Worm (Caenorhabditis elegans) whole organism, L4/young adult: ENCODE data around the gene F31F7.2.

ENCODE experiments used
- W03F9.2 ChIP-seq: fragments of 150-350 bp; optimal IDR thresholded peaks from 2 replicates; lab custom pipeline; 2014; ENCODE audit warnings: missing biosample characterization, missing genetic modification characterization
- dao-5 ChIP-seq: sonication (generic microtip); optimal IDR thresholded peaks from 2 replicates; lab custom pipeline; 2016; ENCODE audit warnings: missing genotype, missing genetic modification characterization, moderate library complexity, missing compliant biosample characterization
- him-1 ChIP-seq: sonication (generic microtip); optimal IDR thresholded peaks from 2 replicates; lab custom pipeline; 2016; ENCODE audit warnings: missing genotype, missing genetic modification reagents, missing genetic modification characterization, missing compliant biosample characterization

F31F7.2 gene

ce11 chrV:6281175-6281574 is 10.5 kb downstream of the F31F7.2 start, which contains the start of the genes K12B6.4 and spe-49:
K12B6.4 (minus strand) TSS chrV:6281275.
spe-49 (plus strand) TSS chrV:6281359.
- no peak for TF ChIP-seq W03F9.2 (tag; lab: Kevin White, UChicago)
- TF ChIP-seq him-1 (tag; lab: Kevin White, UChicago): no peak
- TF ChIP-seq dao-5 (tag; lab: Kevin White, UChicago): no peak

DNA sequence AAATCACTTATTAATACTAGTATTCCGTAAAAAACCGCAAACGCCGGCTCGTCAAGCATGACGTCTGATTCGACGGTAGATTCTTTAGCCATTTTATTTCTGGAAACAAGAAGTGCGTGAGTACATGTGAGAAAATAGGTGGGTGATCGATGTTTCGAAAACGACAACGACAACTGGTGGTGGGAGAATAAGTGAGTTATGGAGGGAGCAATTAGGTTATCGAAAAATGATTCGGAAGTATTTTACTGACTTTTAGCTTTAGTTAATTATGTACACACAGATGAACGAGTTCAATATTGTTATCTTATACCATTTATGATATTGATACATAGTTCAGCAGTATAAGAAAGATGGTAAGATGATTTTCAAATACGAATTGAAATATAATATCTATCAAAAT is 15.7 kb downstream of the F31F7.2 start, which contains the start of gene srn-1:
TSS of gene srn-1 (minus strand) at position 101 of the 400 bp plus-strand sequence.
- no peak for TF ChIP-seq W03F9.2 (tag; lab: Kevin White, UChicago)
- no peak for TF ChIP-seq dao-5 (tag; lab: Kevin White, UChicago)
- TF ChIP-seq him-1 (tag; lab: Kevin White, UChicago): no peak

DNA sequence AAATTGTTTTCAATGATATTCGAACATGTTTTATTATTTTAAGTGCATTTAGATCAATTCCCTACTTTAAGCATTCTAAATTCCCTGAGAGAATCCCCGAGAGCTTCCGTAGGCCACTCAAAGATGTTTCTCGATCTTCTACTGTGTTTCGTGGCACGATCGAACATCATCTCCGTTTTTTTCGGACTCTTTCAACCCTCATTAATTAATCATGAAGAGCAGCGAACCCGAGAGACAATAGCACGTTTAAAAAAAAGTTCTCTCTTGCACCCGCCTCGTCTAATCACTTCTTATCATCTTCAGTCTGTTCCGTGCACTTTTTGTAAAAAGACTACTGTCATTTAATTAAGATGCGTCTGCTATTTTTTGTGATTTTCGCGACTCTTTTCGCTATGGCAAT is 18.0 kb downstream of the F31F7.2 start, which contains the start of gene K12B6.11:
TSS of gene K12B6.11 (plus strand) at position 301 of the 400 bp plus-strand sequence.
- TF ChIP-seq dao-5 (tag; lab: Kevin White, UChicago) (no peak), him-1 (tag; lab: Kevin White, UChicago) (no peak), W03F9.2 (tag; lab: Kevin White, UChicago) (no peak)

ce11 chrV:6291301-6291700 is 20.6 kb downstream of the F31F7.2 start:
- TF ChIP-seq W03F9.2 (tag; lab: Kevin White, UChicago): no peak

ce11 chrV:6292401-6292800 is 21.7 kb downstream of the F31F7.2 start, which contains the start of gene K12B6.9:
K12B6.9 (minus strand) TSS chrV:6292666.
- TF ChIP-seq him-1 (tag; lab: Kevin White, UChicago) (no peak), dao-5 (tag; lab: Kevin White, UChicago) (no peak), W03F9.2 (tag; lab: Kevin White, UChicago) (no peak)

- TF ChIP-seq him-1 (tag; lab: Kevin White, UChicago) (no peak), W03F9.2 (tag; lab: Kevin White, UChicago) (no peak), dao-5 (tag; lab: Kevin White, UChicago) (no peak)
These were observed 30.4 kb downstream of the F31F7.2 start for ce11 chrV:6301046-6301445.

DNA sequence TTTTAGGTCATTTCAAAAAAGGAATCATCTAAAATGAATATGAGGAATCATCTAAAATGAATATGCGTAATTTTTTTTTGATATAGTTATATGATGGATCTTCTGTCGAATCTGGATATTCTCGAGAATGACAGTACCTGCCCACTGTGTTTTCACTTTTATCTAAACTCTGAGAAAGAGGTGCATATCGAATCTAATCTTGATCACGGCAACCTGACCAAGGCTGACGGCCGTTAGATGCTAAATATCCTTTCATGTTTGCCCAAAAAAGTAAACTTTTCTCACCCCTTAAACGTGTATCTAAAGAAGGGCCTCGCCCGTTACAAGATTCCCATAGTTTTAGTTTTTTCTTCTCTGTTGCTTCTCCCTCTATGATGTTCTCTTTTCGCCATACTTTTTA is 31.8 kb downstream of the F31F7.2 start:
- TF ChIP-seq dao-5 (tag; lab: Kevin White, UChicago) (no peak), W03F9.2 (tag; lab: Kevin White, UChicago) (no peak), him-1 (tag; lab: Kevin White, UChicago) (no peak)

ce11 chrV:6303471-6303870 is 32.8 kb downstream of the F31F7.2 start, which contains the start of gene sago-1:
sago-1 (plus strand) TSS chrV:6303771.
- TF ChIP-seq W03F9.2 (tag; lab: Kevin White, UChicago): no peak
- TF ChIP-seq him-1 (tag; lab: Kevin White, UChicago): no peak
- no peak for TF ChIP-seq dao-5 (tag; lab: Kevin White, UChicago)

- TF ChIP-seq W03F9.2 (tag; lab: Kevin White, UChicago) (no peak), him-1 (tag; lab: Kevin White, UChicago) (no peak), dao-5 (tag; lab: Kevin White, UChicago) (no peak)
These were observed 41.3 kb downstream of the F31F7.2 start for ce11 chrV:6311936-6312335.

ce11 chrV:6316632-6317031 is 46.0 kb downstream of the F31F7.2 start, which contains the start of gene cest-24:
cest-24 (plus strand) TSS chrV:6316932.
- TF ChIP-seq W03F9.2 (tag; lab: Kevin White, UChicago) (no peak), dao-5 (tag; lab: Kevin White, UChicago) (no peak), him-1 (tag; lab: Kevin White, UChicago) (no peak)

DNA sequence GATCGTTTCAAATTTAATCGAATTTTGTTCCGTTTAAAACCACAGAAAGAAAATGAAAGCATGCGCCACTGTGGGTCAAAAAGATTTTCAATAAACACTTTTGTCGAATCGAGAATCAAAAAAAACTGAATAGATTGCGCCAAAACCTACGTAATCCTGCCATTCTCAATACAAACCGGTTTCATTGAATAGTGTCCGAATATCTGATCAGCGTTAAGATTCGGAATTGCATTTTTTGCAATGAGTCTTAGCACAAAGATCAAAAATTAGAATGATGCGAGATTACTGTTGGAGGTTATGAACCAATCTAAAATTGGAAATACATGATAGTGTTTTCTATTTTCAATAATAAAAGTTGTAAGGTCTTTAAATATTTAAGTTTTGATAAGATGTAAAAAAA is 47.3 kb downstream of the F31F7.2 start:
- TF ChIP-seq W03F9.2 (tag; lab: Kevin White, UChicago) (no peak), dao-5 (tag; lab: Kevin White, UChicago) (no peak), him-1 (tag; lab: Kevin White, UChicago) (no peak)

- TF ChIP-seq him-1 (tag; lab: Kevin White, UChicago) (no peak), dao-5 (tag; lab: Kevin White, UChicago) (no peak), W03F9.2 (tag; lab: Kevin White, UChicago) (no peak)
These were observed 48.7 kb downstream of the F31F7.2 start for ce11 chrV:6319358-6319757.

ce11 chrV:6321280-6321679 is 50.6 kb downstream of the F31F7.2 start:
- TF ChIP-seq dao-5 (tag; lab: Kevin White, UChicago) (no peak), W03F9.2 (tag; lab: Kevin White, UChicago) (no peak), him-1 (tag; lab: Kevin White, UChicago) (no peak)

DNA sequence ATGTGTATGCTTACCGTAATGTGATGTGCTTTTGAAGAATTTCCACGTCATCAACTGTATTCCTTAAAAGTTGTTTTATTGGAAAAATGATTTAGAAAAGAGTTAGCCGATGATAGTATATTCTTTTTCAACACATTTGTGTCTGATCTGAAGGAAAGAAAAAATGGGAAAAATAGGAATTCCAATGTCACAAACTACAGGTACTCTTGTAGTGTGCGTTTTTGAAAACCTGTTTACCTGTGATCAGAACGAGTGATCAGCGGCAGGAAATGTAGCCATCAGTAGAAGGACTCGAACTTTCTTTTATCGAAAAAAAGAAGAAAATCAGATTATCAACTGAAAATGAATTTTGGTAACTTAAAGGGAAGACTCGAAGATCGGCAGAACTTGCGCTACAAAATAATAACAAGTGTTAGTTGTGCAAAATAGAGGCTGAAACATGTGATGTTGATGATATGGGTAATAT is 51.1 kb downstream of the F31F7.2 start, which contains the start of gene T28C12.15:
TSS of gene T28C12.15 (minus strand) at position 51 of the 466 bp plus-strand sequence.
- TF ChIP-seq him-1 (tag; lab: Kevin White, UChicago) (no peak), dao-5 (tag; lab: Kevin White, UChicago) (no peak), W03F9.2 (tag; lab: Kevin White, UChicago) (no peak)
